Worm (Caenorhabditis elegans) whole organism, L4/young adult: ENCODE results near the gene F40A3.1.

Source experiments
- W03F9.2 ChIP-seq: fragments of 150-350 bp; optimal IDR thresholded peaks from 2 replicates; lab custom pipeline; 2014; ENCODE audit warnings: missing biosample characterization, missing genetic modification characterization
- dao-5 ChIP-seq: sonication (generic microtip); optimal IDR thresholded peaks from 2 replicates; lab custom pipeline; 2016; ENCODE audit warnings: missing genotype, missing genetic modification characterization, moderate library complexity, missing compliant biosample characterization
- him-1 ChIP-seq: sonication (generic microtip); optimal IDR thresholded peaks from 2 replicates; lab custom pipeline; 2016; ENCODE audit warnings: missing genotype, missing genetic modification reagents, missing genetic modification characterization, missing compliant biosample characterization

Gene F40A3.1

ce11 chrV:7872945-7873344, 18.4 kb upstream of the F40A3.1 start:
- TF ChIP-seq W03F9.2 (tag; lab: Kevin White, UChicago) (no peak), him-1 (tag; lab: Kevin White, UChicago) (no peak), dao-5 (tag; lab: Kevin White, UChicago) (no peak)

- TF ChIP-seq him-1 (tag; lab: Kevin White, UChicago) (no peak), dao-5 (tag; lab: Kevin White, UChicago) (no peak), W03F9.2 (tag; lab: Kevin White, UChicago) (no peak)
Measured at ce11 chrV:7875456-7875855, 15.9 kb upstream of the F40A3.1 start, which contains the start of gene F40A3.4. Gene F40A3.4, plus strand, starts transcription at chrV:7875756.

ce11 chrV:7876881-7877475, 14.4 kb upstream of the F40A3.1 start, which contains the start of gene F40A3.3:
Gene F40A3.3, plus strand, starts transcription at chrV:7877444.
- TF ChIP-seq W03F9.2 (tag; lab: Kevin White, UChicago) = peak; percentile 38
- TF ChIP-seq him-1 (tag; lab: Kevin White, UChicago) = no peak

ce11 chrV:7878411-7878964, 12.8 kb upstream of the F40A3.1 start, which contains the start of gene F40A3.2:
Gene F40A3.2, plus strand, starts transcription at chrV:7878914.
- TF ChIP-seq W03F9.2 (tag; lab: Kevin White, UChicago) (no peak), dao-5 (tag; lab: Kevin White, UChicago) (no peak), him-1 (tag; lab: Kevin White, UChicago) (no peak)

- no peak for TF ChIP-seq him-1 (tag; lab: Kevin White, UChicago)
- TF ChIP-seq dao-5 (tag; lab: Kevin White, UChicago) = no peak
- no peak for TF ChIP-seq W03F9.2 (tag; lab: Kevin White, UChicago)
Measured at ce11 chrV:7884441-7884840, 6.9 kb upstream of the F40A3.1 start.

- no peak for TF ChIP-seq dao-5 (tag; lab: Kevin White, UChicago)
- TF ChIP-seq W03F9.2 (tag; lab: Kevin White, UChicago) = no peak
- TF ChIP-seq him-1 (tag; lab: Kevin White, UChicago) = no peak
Measured at ce11 chrV:7888036-7888435, 3.3 kb upstream of the F40A3.1 start.

ce11 chrV:7893812-7894381, 2.6 kb downstream of the F40A3.1 start, which contains the start of gene F40A3.6:
Gene F40A3.6, minus strand, starts transcription at chrV:7893862.
- TF ChIP-seq W03F9.2 (tag; lab: Kevin White, UChicago) (no peak), dao-5 (tag; lab: Kevin White, UChicago) (no peak), him-1 (tag; lab: Kevin White, UChicago) (no peak)

ce11 chrV:7899761-7900160, 8.4 kb downstream of the F40A3.1 start, which contains the start of gene F40A3.7:
Gene F40A3.7, minus strand, starts transcription at chrV:7899861.
- TF ChIP-seq dao-5 (tag; lab: Kevin White, UChicago) = no peak

ce11 chrV:7901222-7901621, 9.9 kb downstream of the F40A3.1 start:
- TF ChIP-seq W03F9.2 (tag; lab: Kevin White, UChicago) (no peak), him-1 (tag; lab: Kevin White, UChicago) (no peak), dao-5 (tag; lab: Kevin White, UChicago) (no peak)

ce11 chrV:7904389-7904788, 13.1 kb downstream of the F40A3.1 start:
- TF ChIP-seq dao-5 (tag; lab: Kevin White, UChicago) (no peak), him-1 (tag; lab: Kevin White, UChicago) (no peak), W03F9.2 (tag; lab: Kevin White, UChicago) (no peak)

- TF ChIP-seq dao-5 (tag; lab: Kevin White, UChicago) = no peak
- no peak for TF ChIP-seq W03F9.2 (tag; lab: Kevin White, UChicago)
- TF ChIP-seq him-1 (tag; lab: Kevin White, UChicago) = no peak
Measured at ce11 chrV:7908431-7908830, 17.1 kb downstream of the F40A3.1 start.

- TF ChIP-seq dao-5 (tag; lab: Kevin White, UChicago) (no peak), W03F9.2 (tag; lab: Kevin White, UChicago) (no peak), him-1 (tag; lab: Kevin White, UChicago) (no peak)
Measured at ce11 chrV:7925483-7925882, 34.2 kb downstream of the F40A3.1 start, which contains the start of gene srsx-7. Gene srsx-7, plus strand, starts transcription at chrV:7925783.

ce11 chrV:7926784-7927183, 35.5 kb downstream of the F40A3.1 start, which contains the start of gene srsx-6:
Gene srsx-6, plus strand, starts transcription at chrV:7927084.
- TF ChIP-seq dao-5 (tag; lab: Kevin White, UChicago) = no peak
- no peak for TF ChIP-seq W03F9.2 (tag; lab: Kevin White, UChicago)
- no peak for TF ChIP-seq him-1 (tag; lab: Kevin White, UChicago)
